Fruit fly (Drosophila melanogaster): ENCODE measurements around the gene GILT1.
A peak's percentile ranks its signal among the peaks of the same experiment; 100 is the strongest.

The GILT1 gene

DNA sequence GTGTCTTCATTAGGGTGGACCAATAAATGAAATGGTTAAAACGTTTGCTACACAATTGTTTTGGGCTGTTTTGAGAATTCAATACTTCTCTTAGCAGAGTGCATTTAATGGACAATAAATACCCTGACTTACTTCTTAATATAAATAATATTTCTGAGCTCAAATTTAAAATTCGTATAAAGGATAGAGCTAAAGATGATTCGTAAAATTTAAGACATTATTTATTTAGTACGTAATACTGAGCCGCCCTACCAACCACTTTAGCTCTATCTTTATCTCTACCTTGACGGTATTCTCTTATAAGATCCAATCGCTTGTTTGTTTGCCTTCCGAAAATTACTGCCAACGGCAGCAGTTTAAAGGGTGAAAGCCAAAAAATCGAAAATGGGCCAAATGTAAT lies 32.0 kb upstream of the GILT1 start (continued):
- TF ChIP-seq gt (GFP tag; IDR thresholded peaks at IDR 0.05): no peak
- peak; percentile 58 for TF ChIP-seq HLH3B (GFP tag; IDR thresholded peaks at IDR 0.05)
- peak; percentile 26 for TF ChIP-seq CG6683 (GFP tag; optimal IDR thresholded peaks at IDR 0.05)
- no peak for TF ChIP-seq Elba2 (GFP tag; optimal IDR thresholded peaks at IDR 0.05)
- peak; percentile 65 for TF ChIP-seq CG16815 (GFP tag; optimal IDR thresholded peaks at IDR 0.05)
- TF ChIP-seq CG3847 (GFP tag; IDR thresholded peaks at IDR 0.05): peak; percentile 46; the same call in 1 of the 2 replicates
- peak; percentile 86 for TF ChIP-seq seq (GFP tag; IDR thresholded peaks at IDR 0.05)
- TF ChIP-seq Med (GFP tag): peak; percentile 80
- peak; percentile 85 for TF ChIP-seq CG17385 (GFP tag; optimal IDR thresholded peaks at IDR 0.05)
- TF ChIP-seq CG17912 (GFP tag; optimal IDR thresholded peaks at IDR 0.05): no peak
- no peak for TF ChIP-seq CG7745 (tag; optimal IDR thresholded peaks at IDR 0.05)
- TF ChIP-seq CG7357 (GFP tag; IDR thresholded peaks at IDR 0.05): no peak
- no peak for TF ChIP-seq chinmo (GFP tag; IDR thresholded peaks at IDR 0.05; ENCODE audit: partially characterized antibody)
- peak; percentile 62 for TF ChIP-seq CG12071 (GFP tag; optimal IDR thresholded peaks at IDR 0.05)
- peak; percentile 80 for TF ChIP-seq CG2120 (GFP tag; optimal IDR thresholded peaks at IDR 0.05)
- TF ChIP-seq ap (GFP tag; IDR thresholded peaks at IDR 0.05): peak; percentile 63
- TF ChIP-seq stwl (tag; optimal IDR thresholded peaks at IDR 0.05): no peak
- peak; percentile 23 for TF ChIP-seq CG18764 (GFP tag; optimal IDR thresholded peaks at IDR 0.05)
- peak; percentile 40 for TF ChIP-seq zen (tag; optimal IDR thresholded peaks at IDR 0.05)
- peak; percentile 81 for TF ChIP-seq CG18262 (tag; optimal IDR thresholded peaks at IDR 0.05)
- no peak for TF ChIP-seq zen2 (GFP tag; IDR thresholded peaks at IDR 0.05; ENCODE audit: partially characterized antibody)
- TF ChIP-seq trh (GFP tag; optimal IDR thresholded peaks at IDR 0.05): peak; percentile 60
- peak; percentile 77 for TF ChIP-seq CG14710 (tag; optimal IDR thresholded peaks at IDR 0.05)
- no peak for TF ChIP-seq inv (GFP tag; IDR thresholded peaks at IDR 0.05; ENCODE audit: partially characterized antibody)
- TF ChIP-seq CG6175 (GFP tag; IDR thresholded peaks at IDR 0.05): no peak
- TF ChIP-seq ci (GFP tag; IDR thresholded peaks at IDR 0.05): peak; percentile 91
- TF ChIP-seq NK7.1 (GFP tag; optimal IDR thresholded peaks at IDR 0.05): no peak
- TF ChIP-seq slou (GFP tag; optimal IDR thresholded peaks at IDR 0.05): peak; percentile 13
- no peak for TF ChIP-seq Hmx (GFP tag; optimal IDR thresholded peaks at IDR 0.05)
- TF ChIP-seq Bteb2 (GFP tag; optimal IDR thresholded peaks at IDR 0.05): peak; percentile 73
- TF ChIP-seq slbo (GFP tag; IDR thresholded peaks at IDR 0.05): peak; percentile 78
- TF ChIP-seq CG10274 (GFP tag; optimal IDR thresholded peaks at IDR 0.05): peak; percentile 38
- peak; percentile 68; the same call in 1 of the 2 replicates for TF ChIP-seq chm (GFP tag; IDR thresholded peaks at IDR 0.05)
- TF ChIP-seq luna (GFP tag; optimal IDR thresholded peaks at IDR 0.05): peak; percentile 47
- TF ChIP-seq nau (GFP tag; optimal IDR thresholded peaks at IDR 0.05): peak; percentile 29
- TF ChIP-seq CG10366 (GFP tag; IDR thresholded peaks at IDR 0.05): peak; percentile 77
- TF ChIP-seq CG8089 (GFP tag; optimal IDR thresholded peaks at IDR 0.05): peak; percentile 49
- TF ChIP-seq oc (tag; optimal IDR thresholded peaks at IDR 0.05): peak; percentile 87
- 0 out of 3 replicates have a peak, but pooled peaks have one; percentile 20 for TF ChIP-seq gce (GFP tag; IDR thresholded peaks at IDR 0.05)
- TF ChIP-seq CG11723 (GFP tag; optimal IDR thresholded peaks at IDR 0.05): peak; percentile 78
- TF ChIP-seq Mrtf (GFP tag; IDR thresholded peaks at IDR 0.05): no peak
- TF ChIP-seq br (optimal IDR thresholded peaks at IDR 0.05): no peak
- no peak for TF ChIP-seq sima (GFP tag; optimal IDR thresholded peaks at IDR 0.05)
- TF ChIP-seq Mes4 (GFP tag; optimal IDR thresholded peaks at IDR 0.05): peak; percentile 59
- TF ChIP-seq CG5180 (GFP tag; optimal IDR thresholded peaks at IDR 0.05): peak; percentile 48
- peak; percentile 93 for TF ChIP-seq CG13424 (tag; optimal IDR thresholded peaks at IDR 0.05)
- TF ChIP-seq HmgZ (tag; optimal IDR thresholded peaks at IDR 0.05): peak; percentile 89
- peak; percentile 81 for TF ChIP-seq CG17361 (GFP tag; IDR thresholded peaks at IDR 0.05)
- TF ChIP-seq CG9876 (GFP tag; optimal IDR thresholded peaks at IDR 0.05): no peak
- TF ChIP-seq ab (GFP tag; optimal IDR thresholded peaks at IDR 0.05): no peak
- TF ChIP-seq Dip3 (GFP tag; optimal IDR thresholded peaks at IDR 0.05): peak; percentile 13
- peak; percentile 72 for TF ChIP-seq Ets65A (GFP tag)
